Fruit fly (Drosophila melanogaster) whole organism, pupa: ENCODE measurements around the gene CG5162.

Experiments
- CG10348 ChIP-seq: fragments of 200-800 bp; sonication (Bioruptor generic); IDR thresholded peaks from 2 replicates; pipeline ENCODE4 v1.3.6; 2022; ENCODE audit warnings: missing biosample characterization, missing genetic modification characterization
- CG34367 ChIP-seq: fragments of 200-800 bp; sonication (Bioruptor generic); optimal IDR thresholded peaks from 2 replicates; lab custom pipeline; 2018; ENCODE audit warnings: missing biosample characterization, mild to moderate bottlenecking, missing genetic modification characterization
- EcR ChIP-seq: fragments of 200-800 bp; sonication (Bioruptor generic); optimal IDR thresholded peaks from 3 replicates; lab custom pipeline; 2019; ENCODE audit warnings: missing biosample characterization, missing genetic modification characterization, mild to moderate bottlenecking, moderate library complexity, missing genetic modification reagents
- Pif1A ChIP-seq: fragments of 200-800 bp; sonication (Bioruptor generic); optimal IDR thresholded peaks from 3 replicates; lab custom pipeline; 2016; ENCODE audit warnings: missing biosample characterization, missing genetic modification characterization
- fd96Ca ChIP-seq: fragments of 200-800 bp; sonication (Bioruptor generic); IDR thresholded peaks from 3 replicates; pipeline ENCODE4 v1.3.6; 2022; ENCODE audit warnings: missing biosample characterization, missing genetic modification characterization
- rn ChIP-seq: fragments of 200-800 bp; sonication (Bioruptor generic); IDR thresholded peaks from 2 replicates; pipeline ENCODE4 v1.3.6; 2022; ENCODE audit warnings: missing biosample characterization, missing genetic modification characterization

DNA sequence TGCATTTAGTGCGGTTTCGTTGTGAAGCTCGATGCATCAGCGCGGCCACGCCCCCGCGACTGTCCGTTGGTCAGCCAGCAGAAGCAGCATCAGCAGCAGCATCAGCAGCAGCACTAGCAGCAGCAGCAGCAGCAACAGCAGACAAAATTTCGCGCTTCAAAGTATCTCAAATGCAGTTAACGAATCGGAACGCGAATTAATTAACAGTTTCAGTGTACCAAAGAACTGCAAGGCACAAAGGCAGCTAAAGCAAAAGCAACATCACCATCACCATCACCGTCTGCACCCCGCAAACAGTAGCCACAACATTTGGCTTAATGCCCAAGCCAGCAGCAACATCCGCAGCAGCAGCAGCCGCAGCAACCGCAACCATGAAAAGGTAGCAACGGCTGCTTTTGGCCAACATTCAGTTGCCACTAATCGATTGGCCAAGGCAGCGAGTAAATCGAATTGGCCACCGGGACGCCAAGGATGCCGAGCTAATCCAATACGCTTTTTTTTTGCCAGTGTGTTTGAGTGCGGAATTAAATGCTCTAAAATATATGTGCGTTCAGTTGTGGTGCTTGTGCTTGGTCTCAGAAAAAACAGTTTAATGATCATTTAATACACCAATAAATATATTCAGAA, 50.4 kb downstream of the CG5162 start:
- TF ChIP-seq fd96Ca (GFP tag; lab: Robert Waterston, UW): no peak
- TF ChIP-seq CG34367 (tag; lab: Kevin White, UChicago): no peak
- TF ChIP-seq EcR (GFP tag; lab: Kevin White, UChicago): no peak
- no peak for TF ChIP-seq rn
- no peak for TF ChIP-seq CG10348
- no peak for TF ChIP-seq Pif1A
